Worm (Caenorhabditis elegans) whole organism, L4 larva: Measurements from ENCODE around the gene rbm-42.
A peak's percentile ranks its signal among the peaks of the same experiment; 100 is the strongest.

Source experiments
- F26F4.8 ChIP-seq: fragments of 200-800 bp; sonication (Bioruptor generic); conservative IDR thresholded peaks from 2 replicates; pipeline ENCODE4 v1.3.6; 2022; ENCODE audit warnings: missing genetic modification characterization, missing compliant biosample characterization
- F49E8.2 ChIP-seq: sonication (generic microtip); optimal IDR thresholded peaks from 2 replicates; lab custom pipeline; 2016; ENCODE audit warnings: missing compliant biosample characterization, mild to moderate bottlenecking, missing genetic modification characterization, borderline replicate concordance
- T26A8.4 ChIP-seq: fragments of 200-800 bp; sonication (Bioruptor generic); IDR thresholded peaks from 2 replicates; pipeline ENCODE4 v1.3.6; 2022; ENCODE audit warnings: missing genetic modification characterization, missing compliant biosample characterization
- Y48G9A.11 ChIP-seq: fragments of 200-800 bp; sonication (Bioruptor generic); IDR thresholded peaks from 2 replicates; pipeline ENCODE4 v1.3.6; 2022; ENCODE audit warnings: missing genetic modification reagents, missing genetic modification characterization, missing compliant biosample characterization
- ceh-44 ChIP-seq: fragments of 200-800 bp; sonication (Bioruptor generic); IDR thresholded peaks from 2 replicates; pipeline ENCODE4 v1.3.6; 2022; ENCODE audit warnings: missing genetic modification reagents, missing genetic modification characterization, missing compliant biosample characterization
- ceh-82 ChIP-seq: sonication (generic microtip); optimal IDR thresholded peaks from 2 replicates; lab custom pipeline; 2017; ENCODE audit warnings: missing biosample characterization, missing genetic modification characterization
- ctbp-1 ChIP-seq: fragments of 200-800 bp; sonication (Bioruptor generic); IDR thresholded peaks from 2 replicates; pipeline ENCODE4 v1.3.6; 2022; ENCODE audit warnings: missing genetic modification reagents, missing genetic modification characterization, missing compliant biosample characterization
- daf-16 ChIP-seq, 3 experiments: sonication (generic microtip); optimal IDR thresholded peaks; 2 replicates each; lab custom pipeline; 2016 to 2017; ENCODE audit warnings: missing genetic modification characterization in 3 of 3, missing genetic modification reagents in 3 of 3, mild to moderate bottlenecking in 2 of 3, missing compliant biosample characterization in 2 of 3, missing biosample characterization in 1 of 3, moderate library complexity in 1 of 3
- daf-8 ChIP-seq: fragments of 200-800 bp; sonication (Bioruptor generic); IDR thresholded peaks from 2 replicates; pipeline ENCODE4 v1.3.6; 2022; ENCODE audit warnings: missing genetic modification characterization, missing compliant biosample characterization
- dmd-6 ChIP-seq: fragments of 200-800 bp; sonication (Bioruptor generic); IDR thresholded peaks from 2 replicates; pipeline ENCODE4 v1.3.6; 2022; ENCODE audit warnings: missing genetic modification reagents, missing genetic modification characterization, missing compliant biosample characterization
- dve-1 ChIP-seq: sonication (generic microtip); optimal IDR thresholded peaks from 2 replicates; lab custom pipeline; 2017; ENCODE audit warnings: antibody characterized with exemption, mild to moderate bottlenecking, missing genetic modification characterization, missing compliant biosample characterization; ENCODE audit not compliant: insufficient read depth
- gei-8 ChIP-seq: fragments of 200-800 bp; sonication (Bioruptor generic); optimal IDR thresholded peaks from 2 replicates; lab custom pipeline; 2018; ENCODE audit warnings: mild to moderate bottlenecking, missing genetic modification characterization, missing compliant biosample characterization
- hif-1 ChIP-seq, 2 experiments: sonication (generic microtip); optimal IDR thresholded peaks; 2 replicates each; lab custom pipeline; 2016 to 2017; ENCODE audit warnings: missing compliant biosample characterization in 2 of 2, missing genetic modification characterization in 2 of 2, missing genetic modification reagents in 2 of 2, missing genotype in 2 of 2, mild to moderate bottlenecking in 1 of 2
- hlh-11 ChIP-seq: fragments of 200-800 bp; sonication (Bioruptor generic); optimal IDR thresholded peaks from 2 replicates; lab custom pipeline; 2018; ENCODE audit warnings: mild to moderate bottlenecking, missing genetic modification characterization, missing compliant biosample characterization
- hlh-30 ChIP-seq: sonication (generic microtip); optimal IDR thresholded peaks from 2 replicates; lab custom pipeline; 2017; ENCODE audit warnings: antibody characterized with exemption, mild to moderate bottlenecking, missing genetic modification characterization, missing compliant biosample characterization; ENCODE audit not compliant: insufficient read depth
- lin-1 ChIP-seq: fragments of 200-800 bp; sonication (Bioruptor generic); IDR thresholded peaks from 2 replicates; pipeline ENCODE4 v1.3.6; 2022; ENCODE audit warnings: missing genetic modification reagents, missing genetic modification characterization, missing compliant biosample characterization
- lin-15B ChIP-seq: fragments of 150-350 bp; sonication (generic microtip); optimal IDR thresholded peaks from 3 replicates; lab custom pipeline; 2014; ENCODE audit warnings: missing biosample characterization, missing genetic modification characterization
- lin-39 ChIP-seq: fragments of 150-350 bp; optimal IDR thresholded peaks from 2 replicates; lab custom pipeline; 2014; ENCODE audit warnings: missing biosample characterization, missing genetic modification reagents, missing genetic modification characterization
- lsy-2 ChIP-seq, 2 experiments: fragments of 150-350 bp in 1 of 2; sonication (generic microtip) in 1 of 2; optimal IDR thresholded peaks; 2 replicates each; lab custom pipeline; 2014 to 2017; ENCODE audit warnings: missing biosample characterization in 2 of 2, missing genetic modification characterization in 2 of 2
- madf-5 ChIP-seq, 2 experiments: fragments of 200-800 bp; sonication (Bioruptor generic); IDR thresholded peaks; 2 replicates each; pipeline ENCODE4 v1.3.6; 2022; ENCODE audit warnings: missing compliant biosample characterization in 2 of 2, missing genetic modification characterization in 2 of 2
- madf-9 ChIP-seq: fragments of 200-800 bp; sonication (Bioruptor generic); conservative IDR thresholded peaks from 2 replicates; pipeline ENCODE4 v1.3.6; 2022; ENCODE audit warnings: missing genetic modification reagents, missing genetic modification characterization, missing compliant biosample characterization
- mdl-1 ChIP-seq, 2 experiments: fragments of 150-350 bp in 1 of 2; sonication (generic microtip) in 1 of 2; optimal IDR thresholded peaks; 2 replicates each; lab custom pipeline; 2014 to 2017; ENCODE audit warnings: missing biosample characterization in 2 of 2, missing genetic modification characterization in 2 of 2
- mxl-2 ChIP-seq: fragments of 200-800 bp; sonication (Bioruptor generic); conservative IDR thresholded peaks from 2 replicates; pipeline ENCODE4 v1.3.6; 2022; ENCODE audit warnings: missing genetic modification reagents, missing genetic modification characterization, missing compliant biosample characterization
- nhr-10 ChIP-seq: fragments of 150-350 bp; optimal IDR thresholded peaks from 2 replicates; lab custom pipeline; 2014; ENCODE audit warnings: missing biosample characterization, missing genetic modification characterization
- nhr-11 ChIP-seq: fragments of 150-350 bp; optimal IDR thresholded peaks from 2 replicates; lab custom pipeline; 2014; ENCODE audit warnings: missing biosample characterization, missing genetic modification characterization
- nhr-237 ChIP-seq: sonication (generic microtip); optimal IDR thresholded peaks from 2 replicates; lab custom pipeline; 2017; ENCODE audit warnings: missing biosample characterization, missing genetic modification characterization
- nhr-28 ChIP-seq: fragments of 150-350 bp; optimal IDR thresholded peaks from 2 replicates; lab custom pipeline; 2014; ENCODE audit warnings: missing biosample characterization, missing genetic modification characterization
- nhr-48 ChIP-seq: sonication (generic microtip); optimal IDR thresholded peaks from 2 replicates; lab custom pipeline; 2016; ENCODE audit warnings: mild to moderate bottlenecking, missing genetic modification characterization, missing compliant biosample characterization
- nhr-76 ChIP-seq: fragments of 150-350 bp; optimal IDR thresholded peaks from 2 replicates; lab custom pipeline; 2014; ENCODE audit warnings: missing biosample characterization, missing genetic modification characterization
- pha-4 ChIP-seq, 2 experiments: fragments of 150-350 bp in 1 of 2; fragments of 200-800 bp in 1 of 2; sonication (Bioruptor generic) in 1 of 2; IDR thresholded peaks in 1 of 2; optimal IDR thresholded peaks in 1 of 2; 2 replicates each; pipeline versions ENCODE4 v1.3.6 to Lab custom; 2014 to 2022; ENCODE audit warnings: missing genetic modification characterization in 2 of 2, missing genetic modification reagents in 2 of 2, missing biosample characterization in 1 of 2, missing compliant biosample characterization in 1 of 2
- php-3 ChIP-seq: fragments of 200-800 bp; sonication (Bioruptor generic); IDR thresholded peaks from 2 replicates; pipeline ENCODE4 v1.3.6; 2022; ENCODE audit warnings: missing genetic modification reagents, missing genetic modification characterization, missing compliant biosample characterization
- pqm-1 ChIP-seq: sonication (generic microtip); optimal IDR thresholded peaks from 2 replicates; lab custom pipeline; 2017; ENCODE audit warnings: missing biosample characterization, missing genetic modification characterization
- saeg-2 ChIP-seq: fragments of 200-800 bp; sonication (Bioruptor generic); IDR thresholded peaks from 2 replicates; pipeline ENCODE4 v1.3.6; 2022; ENCODE audit warnings: missing genetic modification reagents, missing genetic modification characterization, missing compliant biosample characterization
- set-16 ChIP-seq: fragments of 200-800 bp; sonication (Bioruptor generic); IDR thresholded peaks from 2 replicates; pipeline ENCODE4 v1.3.6; 2022; ENCODE audit warnings: missing genetic modification reagents, missing genetic modification characterization, missing compliant biosample characterization
- skn-1 ChIP-seq: fragments of 150-350 bp; optimal IDR thresholded peaks from 2 replicates; lab custom pipeline; 2014; ENCODE audit warnings: missing biosample characterization, missing genetic modification characterization
- snpc-1.2 ChIP-seq: fragments of 200-800 bp; sonication (Bioruptor generic); IDR thresholded peaks from 2 replicates; pipeline ENCODE4 v1.3.6; 2022; ENCODE audit warnings: missing genetic modification reagents, missing genetic modification characterization, missing compliant biosample characterization
- tag-97 ChIP-seq: fragments of 200-800 bp; sonication (Bioruptor generic); IDR thresholded peaks from 2 replicates; pipeline ENCODE4 v1.3.6; 2022; ENCODE audit warnings: missing genetic modification characterization, missing compliant biosample characterization
- tra-1 ChIP-seq: fragments of 200-800 bp; sonication (Bioruptor generic); IDR thresholded peaks from 2 replicates; pipeline ENCODE4 v1.3.6; 2022; ENCODE audit warnings: missing genetic modification reagents, missing genetic modification characterization, missing compliant biosample characterization
- unc-130 ChIP-seq: sonication (generic microtip); optimal IDR thresholded peaks from 2 replicates; lab custom pipeline; 2016; ENCODE audit warnings: missing genetic modification reagents, missing genetic modification characterization, missing compliant biosample characterization
- unc-62 ChIP-seq, 3 experiments: fragments of 150-350 bp in 1 of 3; sonication (generic microtip); optimal IDR thresholded peaks in 2 of 3; peaks in 1 of 3; 1 replicate in 1 of 3; 2 replicates in 2 of 3; lab custom pipeline; 2014 to 2017; ENCODE audit warnings: missing biosample characterization in 3 of 3, missing genetic modification characterization in 3 of 3, missing genetic modification reagents in 3 of 3, missing genotype in 1 of 3
- vab-7 ChIP-seq: fragments of 200-800 bp; sonication (Bioruptor generic); IDR thresholded peaks from 2 replicates; pipeline ENCODE4 v1.3.6; 2022; ENCODE audit warnings: missing genetic modification reagents, missing genetic modification characterization, missing compliant biosample characterization
- zfp-2 ChIP-seq: sonication (generic microtip); optimal IDR thresholded peaks from 2 replicates; lab custom pipeline; 2016; ENCODE audit warnings: mild to moderate bottlenecking, missing genetic modification characterization, missing compliant biosample characterization
- zip-2 ChIP-seq: fragments of 150-350 bp; optimal IDR thresholded peaks from 2 replicates; lab custom pipeline; 2014; ENCODE audit warnings: missing biosample characterization, missing genetic modification characterization

Gene rbm-42

ce11 chrIII:5145874-5146273 is 7.2 kb downstream of the rbm-42 start:
- TF ChIP-seq lin-15B (tag; lab: Kevin White, UChicago), result no peak
- peak; percentile 51; the same call in 1 of the 2 replicates for TF ChIP-seq dmd-6
- peak; percentile 42 for TF ChIP-seq pqm-1 (tag; lab: Kevin White, UChicago)
- TF ChIP-seq ceh-82 (tag; lab: Kevin White, UChicago), result no peak
- TF ChIP-seq lsy-2 (tag; optimal IDR thresholded peaks at IDR 0.05; lab: Kevin White, UChicago), result no peak
- no peak for TF ChIP-seq tag-97 (GFP tag; lab: Robert Waterston, UW)
- no peak for TF ChIP-seq gei-8
- TF ChIP-seq hif-1 (tag; optimal IDR thresholded peaks at IDR 0.05; lab: Kevin White, UChicago), result no peak
- no peak for TF ChIP-seq pha-4 (GFP tag; IDR thresholded peaks at IDR 0.05; lab: Robert Waterston, UW)
- no peak for TF ChIP-seq pha-4 (tag; optimal IDR thresholded peaks at IDR 0.05; lab: Kevin White, UChicago)
- TF ChIP-seq daf-16 (GFP tag; optimal IDR thresholded peaks at IDR 0.05; lab: Kevin White, UChicago), result no peak
- TF ChIP-seq daf-16 (tag; optimal IDR thresholded peaks at IDR 0.05; lab: Kevin White, UChicago), result peak; percentile 52
- no peak for TF ChIP-seq hlh-30 (tag; lab: Kevin White, UChicago)
- no peak for TF ChIP-seq mdl-1 (tag; optimal IDR thresholded peaks at IDR 0.05; lab: Kevin White, UChicago)
- TF ChIP-seq hlh-11, result peak; percentile 52
- no peak for TF ChIP-seq nhr-48 (tag; lab: Kevin White, UChicago)
- no peak for TF ChIP-seq daf-8 (GFP tag; lab: Robert Waterston, UW)
- no peak for TF ChIP-seq lin-39
- TF ChIP-seq php-3 (GFP tag; lab: Robert Waterston, UW), result 0 out of 2 replicates have a peak, but pooled peaks have one; percentile 48
- no peak for TF ChIP-seq vab-7 (GFP tag; lab: Robert Waterston, UW)
- TF ChIP-seq nhr-10 (tag; lab: Kevin White, UChicago), result no peak
- no peak for TF ChIP-seq zip-2
- no peak for TF ChIP-seq set-16
- 0 out of 2 replicates have a peak, but pooled peaks have one; percentile 52 for TF ChIP-seq tra-1 (GFP tag; lab: Robert Waterston, UW)
- TF ChIP-seq unc-130 (GFP tag; lab: Kevin White, UChicago), result no peak
- TF ChIP-seq ctbp-1 (GFP tag; lab: Robert Waterston, UW), result no peak
- TF ChIP-seq madf-5 (GFP tag; IDR thresholded peaks at IDR 0.05; lab: Robert Waterston, UW), result no peak
- TF ChIP-seq dve-1 (tag; lab: Kevin White, UChicago), result peak; percentile 22
- TF ChIP-seq F49E8.2, result no peak
- no peak for TF ChIP-seq nhr-76 (tag; lab: Kevin White, UChicago)
- TF ChIP-seq nhr-28 (tag; lab: Kevin White, UChicago), result peak; percentile 17
- TF ChIP-seq mxl-2 (GFP tag; lab: Robert Waterston, UW), result no peak
- no peak for TF ChIP-seq F26F4.8
- TF ChIP-seq Y48G9A.11 (GFP tag; lab: Robert Waterston, UW), result no peak
- no peak for TF ChIP-seq lin-1 (GFP tag; lab: Robert Waterston, UW)
- TF ChIP-seq, all 104 proteins: peak for 8

DNA sequence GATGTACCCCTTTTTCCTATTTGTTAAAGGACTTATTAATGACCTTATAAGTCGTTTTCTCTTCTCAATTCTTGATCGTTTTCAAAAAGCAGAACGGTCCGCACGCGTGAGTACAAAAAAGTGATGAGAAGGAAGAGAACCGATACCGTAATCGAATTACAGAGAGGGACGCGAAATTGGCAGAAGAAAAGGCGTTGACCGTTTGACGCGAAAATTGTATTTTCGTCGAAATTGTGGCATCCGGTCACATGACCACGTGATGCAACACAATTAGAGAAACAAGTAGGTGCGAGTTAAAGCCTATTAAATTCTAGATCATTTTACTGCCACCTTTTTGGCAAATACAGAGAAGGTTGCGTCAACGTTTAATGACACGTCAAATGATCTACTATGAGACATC is 8.9 kb downstream of the rbm-42 start:
- TF ChIP-seq zfp-2 (no peak), unc-130 (GFP tag; lab: Kevin White, UChicago) (no peak), nhr-76 (tag; lab: Kevin White, UChicago) (no peak), nhr-237 (tag; lab: Kevin White, UChicago) (no peak), ceh-44 (no peak), madf-9 (GFP tag; lab: Robert Waterston, UW) (no peak), snpc-1.2 (no peak), T26A8.4 (GFP tag; lab: Robert Waterston, UW) (no peak), skn-1 (tag; lab: Kevin White, UChicago) (no peak), saeg-2 (no peak), nhr-11 (tag; lab: Kevin White, UChicago) (no peak), unc-62 (GFP tag; optimal IDR thresholded peaks at IDR 0.05 in 1 of 2; lab: Kevin White, UChicago) (no peak), unc-62 (tag; optimal IDR thresholded peaks at IDR 0.05; lab: Kevin White, UChicago) (no peak)
- TF ChIP-seq, all 104 proteins: peak for 0
